Worm (Caenorhabditis elegans) whole organism, mixed stage, embryonic: Measurements from ENCODE around the gene K07F5.8.
"Not testable (repeated sequence)": the region's sequence is repeated elsewhere in the genome, so short reads cannot be mapped to it uniquely, and the experiment has no call there.

Source experiments
- M03D4.4 ChIP-seq: sonication (generic microtip); optimal IDR thresholded peaks from 2 replicates; lab custom pipeline; 2017; ENCODE audit warnings: mild to moderate bottlenecking, missing genetic modification characterization, missing compliant biosample characterization
- elt-3 ChIP-seq: fragments of 150-350 bp; optimal IDR thresholded peaks from 2 replicates; lab custom pipeline; 2014; ENCODE audit warnings: missing biosample characterization, missing genetic modification characterization
- lsy-2 ChIP-seq: fragments of 150-350 bp; optimal IDR thresholded peaks from 2 replicates; lab custom pipeline; 2014; ENCODE audit warnings: missing biosample characterization, missing genetic modification characterization
- mls-2 ChIP-seq: sonication (generic microtip); optimal IDR thresholded peaks from 2 replicates; lab custom pipeline; 2016; ENCODE audit warnings: mild to moderate bottlenecking, missing genetic modification characterization, moderate library complexity, missing compliant biosample characterization
- nhr-12 ChIP-seq: fragments of 150-350 bp; optimal IDR thresholded peaks from 2 replicates; lab custom pipeline; 2014; ENCODE audit warnings: missing biosample characterization, missing genetic modification characterization
- nhr-237 ChIP-seq: fragments of 150-350 bp; optimal IDR thresholded peaks from 2 replicates; lab custom pipeline; 2014; ENCODE audit warnings: missing biosample characterization, missing genetic modification characterization
- pha-4 ChIP-seq: fragments of 150-350 bp; optimal IDR thresholded peaks from 2 replicates; lab custom pipeline; 2018; ENCODE audit warnings: missing biosample characterization, missing genetic modification reagents, missing genetic modification characterization
- snpc-4 ChIP-seq: fragments of 150-350 bp; optimal IDR thresholded peaks from 2 replicates; lab custom pipeline; 2014; ENCODE audit warnings: missing biosample characterization, missing genetic modification characterization
- ztf-11 ChIP-seq: fragments of 150-350 bp; optimal IDR thresholded peaks from 2 replicates; lab custom pipeline; 2014; ENCODE audit warnings: missing biosample characterization, missing genetic modification characterization

DNA sequence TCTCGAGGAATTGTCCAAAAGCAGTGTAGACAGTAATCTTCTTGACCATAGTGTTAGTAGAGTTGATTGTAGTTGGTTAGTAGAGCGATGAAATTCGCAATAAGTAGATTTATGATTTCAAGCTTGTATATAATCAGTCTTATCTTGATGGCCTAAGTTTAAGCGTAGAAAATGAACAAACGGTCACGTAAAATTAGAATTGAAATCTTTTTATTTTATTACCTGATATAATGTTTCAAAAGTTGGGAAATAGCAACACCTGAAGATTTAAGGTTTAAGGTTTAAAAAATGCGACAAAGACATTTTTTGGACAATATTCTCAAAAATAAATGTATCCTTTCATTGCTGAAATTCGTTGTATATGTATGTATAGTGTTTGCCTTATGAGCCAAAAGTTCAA is 44.1 kb upstream of the K07F5.8 start, which contains the start of gene sss-1:
- TF ChIP-seq pha-4 (tag; lab: Kevin White, UChicago); ztf-11 (tag; lab: Kevin White, UChicago); M03D4.4 (tag; lab: Kevin White, UChicago); mls-2 (tag; lab: Kevin White, UChicago); nhr-12 (tag; lab: Kevin White, UChicago); nhr-237; snpc-4; lsy-2 (tag; lab: Kevin White, UChicago); elt-3 (tag; lab: Kevin White, UChicago): not testable (repeated sequence)
